Worm (Caenorhabditis elegans) whole organism, L1 larva: Measurements from ENCODE around the gene rab-39.

Experiments used
- C34B4.2 ChIP-seq: sonication (generic microtip); optimal IDR thresholded peaks from 2 replicates; lab custom pipeline; 2017; ENCODE audit warnings: mild to moderate bottlenecking, missing genetic modification characterization, missing compliant biosample characterization
- F16B12.6 ChIP-seq: fragments of 150-350 bp; optimal IDR thresholded peaks from 2 replicates; lab custom pipeline; 2014; ENCODE audit warnings: missing biosample characterization, missing genetic modification characterization
- aha-1 ChIP-seq: fragments of 150-350 bp; optimal IDR thresholded peaks from 2 replicates; lab custom pipeline; 2014; ENCODE audit warnings: missing biosample characterization, missing genetic modification characterization
- aly-2 ChIP-seq: fragments of 150-350 bp; optimal IDR thresholded peaks from 2 replicates; lab custom pipeline; 2014; ENCODE audit warnings: missing biosample characterization, missing genetic modification characterization
- ama-1 ChIP-seq: fragments of 150-350 bp; optimal IDR thresholded peaks from 2 replicates; lab custom pipeline; 2014
- blmp-1 ChIP-seq: fragments of 150-350 bp; optimal IDR thresholded peaks from 2 replicates; lab custom pipeline; 2014; ENCODE audit warnings: missing biosample characterization, missing genetic modification characterization
- ceh-82 ChIP-seq, 3 experiments: fragments of 150-350 bp in 1 of 3; sonication (generic microtip) in 2 of 3; optimal IDR thresholded peaks; 2 replicates each; lab custom pipeline; 2014 to 2017; ENCODE audit warnings: missing biosample characterization in 3 of 3, missing genetic modification characterization in 3 of 3
- ceh-88 ChIP-seq: fragments of 200-800 bp; sonication (Bioruptor generic); IDR thresholded peaks from 2 replicates; pipeline ENCODE4 v1.3.6; 2022; ENCODE audit warnings: missing genetic modification characterization, missing compliant biosample characterization
- ceh-90 ChIP-seq: sonication (generic microtip); optimal IDR thresholded peaks from 2 replicates; lab custom pipeline; 2016; ENCODE audit warnings: missing genetic modification characterization, missing compliant biosample characterization
- ces-1 ChIP-seq: fragments of 150-350 bp; optimal IDR thresholded peaks from 2 replicates; lab custom pipeline; 2014; ENCODE audit warnings: missing biosample characterization, missing genetic modification reagents, missing genetic modification characterization
- dpl-1 ChIP-seq, 3 experiments: fragments of 150-350 bp in 2 of 3; sonication (generic microtip) in 1 of 3; optimal IDR thresholded peaks; 2 replicates each; lab custom pipeline; 2014 to 2017; ENCODE audit warnings: missing biosample characterization in 3 of 3, missing genetic modification characterization in 3 of 3, missing genetic modification reagents in 3 of 3
- dsc-1 ChIP-seq: sonication (generic microtip); optimal IDR thresholded peaks from 2 replicates; lab custom pipeline; 2016; ENCODE audit warnings: mild to moderate bottlenecking, missing genetic modification characterization, missing compliant biosample characterization
- efl-1 ChIP-seq, 4 experiments: fragments of 150-350 bp; optimal IDR thresholded peaks in 3 of 4; peaks in 1 of 4; 1 replicate in 1 of 4; 2 replicates in 3 of 4; lab custom pipeline; 2014; ENCODE audit warnings: missing biosample characterization in 2 of 4, missing genetic modification characterization in 2 of 4, missing genetic modification reagents in 2 of 4
- elt-2 ChIP-seq: sonication (generic microtip); optimal IDR thresholded peaks from 2 replicates; lab custom pipeline; 2016; ENCODE audit warnings: missing genetic modification characterization, mild to moderate bottlenecking, inconsistent platforms, missing compliant biosample characterization, missing genetic modification reagents
- elt-3 ChIP-seq, 6 experiments: fragments of 150-350 bp in 1 of 6; sonication (generic microtip); optimal IDR thresholded peaks; 2 replicates each; lab custom pipeline; 2017 to 2018; ENCODE audit warnings: missing biosample characterization in 6 of 6, missing genetic modification characterization in 6 of 6, inconsistent platforms in 1 of 6
- ets-5 ChIP-seq: fragments of 200-800 bp; sonication (Bioruptor generic); IDR thresholded peaks from 2 replicates; pipeline ENCODE4 v1.3.6; 2022; ENCODE audit warnings: missing genetic modification characterization, missing compliant biosample characterization
- fkh-10 ChIP-seq: sonication (generic microtip); optimal IDR thresholded peaks from 2 replicates; lab custom pipeline; 2017; ENCODE audit warnings: missing biosample characterization, missing genetic modification reagents, missing genetic modification characterization
- grh-1 ChIP-seq: fragments of 200-800 bp; sonication (Bioruptor generic); IDR thresholded peaks from 2 replicates; pipeline ENCODE4 v1.3.6; 2022; ENCODE audit warnings: missing genetic modification reagents, missing genetic modification characterization, missing compliant biosample characterization
- isw-1 ChIP-seq: fragments of 200-800 bp; sonication (Bioruptor generic); IDR thresholded peaks from 2 replicates; pipeline ENCODE4 v1.3.6; 2022; ENCODE audit warnings: missing genetic modification characterization, missing compliant biosample characterization
- lin-14 ChIP-seq: fragments of 200-800 bp; sonication (Bioruptor generic); optimal IDR thresholded peaks from 2 replicates; lab custom pipeline; 2018; ENCODE audit warnings: mild to moderate bottlenecking, missing genetic modification characterization, moderate library complexity, missing compliant biosample characterization
- lin-35 ChIP-seq, 2 experiments: fragments of 150-350 bp; optimal IDR thresholded peaks; 2 replicates each; lab custom pipeline; 2014; ENCODE audit warnings: missing biosample characterization in 2 of 2, missing genetic modification characterization in 2 of 2, missing genetic modification reagents in 2 of 2
- lsy-2 ChIP-seq, 2 experiments: fragments of 150-350 bp; optimal IDR thresholded peaks; 2 replicates each; lab custom pipeline; 2014; ENCODE audit warnings: missing biosample characterization in 2 of 2, missing genetic modification characterization in 2 of 2
- mdl-1 ChIP-seq, 2 experiments: fragments of 150-350 bp; optimal IDR thresholded peaks; 2 replicates each; lab custom pipeline; 2014 to 2017; ENCODE audit warnings: missing biosample characterization in 2 of 2, missing genetic modification characterization in 2 of 2, inconsistent platforms in 1 of 2
- mef-2 ChIP-seq: fragments of 150-350 bp; optimal IDR thresholded peaks from 2 replicates; lab custom pipeline; 2014; ENCODE audit warnings: missing biosample characterization, missing genetic modification characterization
- mep-1 ChIP-seq: fragments of 150-350 bp; optimal IDR thresholded peaks from 2 replicates; lab custom pipeline; 2014; ENCODE audit warnings: missing biosample characterization, missing genetic modification characterization
- nhr-19 ChIP-seq: fragments of 200-800 bp; sonication (Bioruptor generic); conservative IDR thresholded peaks from 2 replicates; pipeline ENCODE4 v1.3.6; 2022; ENCODE audit warnings: missing genetic modification characterization, missing compliant biosample characterization
- nhr-20 ChIP-seq: sonication (generic microtip); optimal IDR thresholded peaks from 2 replicates; lab custom pipeline; 2016; ENCODE audit warnings: mild to moderate bottlenecking, missing genetic modification characterization, missing compliant biosample characterization
- nhr-71 ChIP-seq: sonication (generic microtip); optimal IDR thresholded peaks from 2 replicates; lab custom pipeline; 2016; ENCODE audit warnings: mild to moderate bottlenecking, missing genetic modification characterization, moderate library complexity, missing compliant biosample characterization
- nhr-77 ChIP-seq: fragments of 150-350 bp; optimal IDR thresholded peaks from 2 replicates; lab custom pipeline; 2014; ENCODE audit warnings: missing biosample characterization, missing genetic modification characterization
- nhr-85 ChIP-seq: sonication (generic microtip); peaks from one replicate; lab custom pipeline; 2016; ENCODE audit warnings: missing genetic modification characterization, inconsistent platforms, missing compliant biosample characterization
- nhr-90 ChIP-seq: sonication (generic microtip); optimal IDR thresholded peaks from 2 replicates; lab custom pipeline; 2016; ENCODE audit warnings: mild to moderate bottlenecking, missing genetic modification characterization, missing compliant biosample characterization; ENCODE audit not compliant: poor library complexity
- pqm-1 ChIP-seq: sonication (generic microtip); optimal IDR thresholded peaks from 3 replicates; lab custom pipeline; 2017; ENCODE audit warnings: missing biosample characterization, missing genetic modification characterization
- rnt-1 ChIP-seq: sonication (generic microtip); optimal IDR thresholded peaks from 2 replicates; lab custom pipeline; 2016; ENCODE audit warnings: mild to moderate bottlenecking, missing genetic modification characterization, moderate library complexity, missing compliant biosample characterization
- snpc-4 ChIP-seq: fragments of 150-350 bp; optimal IDR thresholded peaks from 2 replicates; lab custom pipeline; 2014; ENCODE audit warnings: missing biosample characterization, missing genetic modification characterization
- snu-23 ChIP-seq: sonication (generic microtip); optimal IDR thresholded peaks from 2 replicates; lab custom pipeline; 2016; ENCODE audit warnings: missing genetic modification characterization, missing compliant biosample characterization
- sptf-1 ChIP-seq: fragments of 150-350 bp; optimal IDR thresholded peaks from 2 replicates; lab custom pipeline; 2014; ENCODE audit warnings: missing biosample characterization, missing genetic modification characterization
- sup-37 ChIP-seq: fragments of 200-800 bp; sonication (Bioruptor generic); optimal IDR thresholded peaks from 2 replicates; lab custom pipeline; 2018; ENCODE audit warnings: mild to moderate bottlenecking, missing genetic modification characterization, missing compliant biosample characterization
- unc-130 ChIP-seq: fragments of 150-350 bp; optimal IDR thresholded peaks from 2 replicates; lab custom pipeline; 2017; ENCODE audit warnings: missing biosample characterization, missing genetic modification characterization, inconsistent platforms
- unc-30 ChIP-seq: sonication (generic microtip); optimal IDR thresholded peaks from 2 replicates; lab custom pipeline; 2017; ENCODE audit warnings: missing biosample characterization, missing genetic modification characterization
- vab-15 ChIP-seq: sonication (generic microtip); optimal IDR thresholded peaks from 2 replicates; lab custom pipeline; 2017; ENCODE audit warnings: missing genotype, mild to moderate bottlenecking, missing genetic modification characterization, missing compliant biosample characterization
- xbp-1 ChIP-seq: sonication (generic microtip); optimal IDR thresholded peaks from 2 replicates; lab custom pipeline; 2016; ENCODE audit warnings: missing genetic modification characterization, missing compliant biosample characterization
- zag-1 ChIP-seq: fragments of 150-350 bp; optimal IDR thresholded peaks from 2 replicates; lab custom pipeline; 2014; ENCODE audit warnings: missing biosample characterization, missing genetic modification characterization
- ztf-4 ChIP-seq: fragments of 150-350 bp; optimal IDR thresholded peaks from 2 replicates; lab custom pipeline; 2014; ENCODE audit warnings: missing biosample characterization, missing genetic modification characterization

Gene rab-39

ce11 chrII:9347444-9347843 lies 24.7 kb upstream of the rab-39 start:
- TF ChIP-seq nhr-77 (tag; lab: Kevin White, UChicago) (no peak), snu-23 (GFP tag; lab: Kevin White, UChicago) (no peak), ces-1 (no peak), mep-1 (tag; lab: Kevin White, UChicago) (no peak)

ce11 chrII:9346490-9346889 lies 23.8 kb upstream of the rab-39 start, which contains the start of gene F42A8.1:
Gene F42A8.1 (minus strand): TSS chrII:9346590.
- TF ChIP-seq ztf-4 (tag; lab: Kevin White, UChicago) (no peak), blmp-1 (tag; lab: Kevin White, UChicago) (peak; percentile 57)

DNA sequence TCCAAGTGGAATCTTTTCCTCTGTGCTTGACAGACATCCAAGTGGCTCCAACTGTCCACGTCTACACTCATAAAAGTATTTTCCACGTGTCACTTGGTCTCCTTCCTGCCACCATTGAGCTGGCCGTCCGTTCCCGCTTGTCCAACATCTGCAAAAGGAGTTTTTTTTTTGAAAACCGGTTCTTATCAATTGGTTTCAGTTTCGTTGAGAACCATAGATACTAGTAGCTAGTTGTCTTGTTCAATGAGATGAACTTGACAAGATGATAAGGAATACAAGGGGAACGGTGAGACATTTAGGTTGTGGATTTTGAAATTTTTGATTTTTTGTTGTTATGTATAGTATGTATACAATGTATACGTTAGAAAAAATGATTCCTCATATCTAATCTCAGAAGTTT lies 23.1 kb upstream of the rab-39 start:
- TF ChIP-seq efl-1 (optimal IDR thresholded peaks at IDR 0.05; lab: Kevin White, UChicago) (no peak), efl-1 (GFP tag; optimal IDR thresholded peaks at IDR 0.05 in 1 of 2; lab: Kevin White, UChicago) (peak in 1 of 2 experiments; percentile 30), unc-30 (no peak), nhr-85 (tag; lab: Kevin White, UChicago) (peak; percentile 64), fkh-10 (no peak), blmp-1 (tag; lab: Kevin White, UChicago) (peak; percentile 55), elt-2 (tag; lab: Kevin White, UChicago) (no peak)
- TF ChIP-seq, all 84 proteins: peak for 3

DNA sequence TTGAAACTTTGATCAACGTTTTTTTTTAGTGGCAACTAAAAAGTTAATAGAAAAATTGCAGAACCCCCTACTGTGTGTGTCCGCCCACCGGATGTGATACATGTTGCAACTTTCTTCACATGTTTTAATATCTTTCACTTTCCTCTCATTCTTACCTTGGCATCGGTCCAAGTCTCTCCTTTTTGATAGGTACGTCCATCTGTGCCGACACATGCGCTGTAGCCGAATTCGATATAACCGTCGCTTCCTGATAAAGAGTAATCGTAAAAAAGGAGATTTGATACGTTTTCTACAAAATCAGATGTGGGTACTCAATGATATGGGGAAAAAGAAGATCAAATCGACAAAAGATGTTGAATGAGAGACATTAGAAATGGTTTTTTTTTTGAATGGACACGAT lies 22.4 kb upstream of the rab-39 start:
- TF ChIP-seq F16B12.6 (tag; lab: Kevin White, UChicago) (no peak), sup-37 (GFP tag; lab: Kevin White, UChicago) (no peak), snu-23 (GFP tag; lab: Kevin White, UChicago) (peak; percentile 27), ama-1 (lab: Kevin White, UChicago) (no peak), zag-1 (no peak), lin-14 (GFP tag; lab: Kevin White, UChicago) (peak; percentile 70), nhr-85 (tag; lab: Kevin White, UChicago) (peak; percentile 63), nhr-19 (GFP tag; lab: Robert Waterston, UW) (0 out of 2 replicates have a peak, but pooled peaks have one; percentile 4), grh-1 (GFP tag; lab: Robert Waterston, UW) (0 out of 2 replicates have a peak, but pooled peaks have one; percentile 20), ets-5 (GFP tag; lab: Robert Waterston, UW) (no peak), snpc-4 (tag; lab: Kevin White, UChicago) (no peak), pqm-1 (no peak), fkh-10 (no peak), blmp-1 (tag; lab: Kevin White, UChicago) (peak; percentile 91), nhr-20 (peak; percentile 32), rnt-1 (tag; lab: Kevin White, UChicago) (no peak), dsc-1 (no peak), elt-3 (tag; optimal IDR thresholded peaks at IDR 0.05; lab: Kevin White, UChicago) (peak in 5 of 6 experiments; percentile 69 to 84 (median 79)), nhr-71 (tag; lab: Kevin White, UChicago) (peak; percentile 34)

DNA sequence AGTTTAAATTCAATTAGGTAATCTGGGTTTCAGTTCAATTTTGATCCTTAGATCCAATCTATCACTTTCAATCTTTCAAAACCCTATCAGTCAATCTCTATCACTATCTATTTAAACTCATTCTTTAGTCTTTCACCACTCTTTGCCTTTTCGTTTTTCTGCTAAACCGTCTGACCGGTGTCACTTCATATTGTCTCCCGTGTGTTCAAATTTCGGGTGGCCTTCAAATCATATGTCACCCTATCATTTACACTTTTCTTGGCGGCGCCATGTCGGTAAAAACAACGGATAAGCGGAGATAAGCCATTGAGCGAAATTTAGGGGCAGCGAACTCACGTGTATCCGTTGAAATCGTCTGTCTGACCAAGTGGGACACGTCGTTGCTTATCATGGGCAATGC lies 21.2 kb upstream of the rab-39 start:
- TF ChIP-seq nhr-19 (GFP tag; lab: Robert Waterston, UW) (peak; percentile 53), lin-14 (GFP tag; lab: Kevin White, UChicago) (peak; percentile 84), dpl-1 (GFP tag; optimal IDR thresholded peaks at IDR 0.05; lab: Kevin White, UChicago) (peak in 1 of 3 experiments; percentile 10), blmp-1 (tag; lab: Kevin White, UChicago) (peak; percentile 96), nhr-85 (tag; lab: Kevin White, UChicago) (peak; percentile 94), mef-2 (tag; lab: Kevin White, UChicago) (no peak), nhr-90 (tag; lab: Kevin White, UChicago) (peak; percentile 48), aly-2 (tag; lab: Kevin White, UChicago) (no peak), C34B4.2 (tag; lab: Kevin White, UChicago) (no peak), aha-1 (tag; lab: Kevin White, UChicago) (no peak), vab-15 (no peak), unc-130 (tag; lab: Kevin White, UChicago) (peak; percentile 18), nhr-20 (peak; percentile 80), elt-3 (tag; optimal IDR thresholded peaks at IDR 0.05; lab: Kevin White, UChicago) (peak; percentile 73 to 96 (median 89)), pqm-1 (no peak), sptf-1 (no peak), ceh-90 (tag; lab: Kevin White, UChicago) (no peak), mep-1 (tag; lab: Kevin White, UChicago) (peak; percentile 20), lin-35 (GFP tag; optimal IDR thresholded peaks at IDR 0.05; lab: Kevin White, UChicago) (peak in 1 of 2 experiments; percentile 21), isw-1 (GFP tag; lab: Robert Waterston, UW) (no peak), rnt-1 (tag; lab: Kevin White, UChicago) (no peak), snu-23 (GFP tag; lab: Kevin White, UChicago) (peak; percentile 48), nhr-71 (tag; lab: Kevin White, UChicago) (peak; percentile 70), xbp-1 (tag; lab: Kevin White, UChicago) (no peak), ceh-88 (GFP tag; lab: Robert Waterston, UW) (no peak), lsy-2 (tag; optimal IDR thresholded peaks at IDR 0.05; lab: Kevin White, UChicago) (peak in 1 of 2 experiments; percentile 12), mdl-1 (tag; optimal IDR thresholded peaks at IDR 0.05; lab: Kevin White, UChicago) (peak in 1 of 2 experiments; percentile 70), ceh-82 (tag; optimal IDR thresholded peaks at IDR 0.05; lab: Kevin White, UChicago) (no peak)
